Worm (Caenorhabditis elegans) whole organism, early embryonic: ENCODE results near the gene C10E2.5.

ENCODE experiments used
- F13C5.2 ChIP-seq: sonication (generic microtip); optimal IDR thresholded peaks from 2 replicates; lab custom pipeline; 2017; ENCODE audit warnings: mild to moderate bottlenecking, missing genetic modification characterization, inconsistent platforms, missing compliant biosample characterization
- aly-1 ChIP-seq: sonication (generic microtip); optimal IDR thresholded peaks from 2 replicates; lab custom pipeline; 2016; ENCODE audit warnings: missing genetic modification characterization, missing compliant biosample characterization
- ama-1 ChIP-seq: fragments of 150-350 bp; optimal IDR thresholded peaks from 2 replicates; lab custom pipeline; 2014
- ceh-36 ChIP-seq: sonication (generic microtip); optimal IDR thresholded peaks from 2 replicates; lab custom pipeline; 2016; ENCODE audit warnings: missing genetic modification characterization, inconsistent platforms, missing compliant biosample characterization
- ets-7 ChIP-seq: sonication (generic microtip); optimal IDR thresholded peaks from 2 replicates; lab custom pipeline; 2016; ENCODE audit warnings: missing genotype, missing genetic modification characterization, missing compliant biosample characterization
- flt-1 ChIP-seq: fragments of 200-800 bp; sonication (Bioruptor generic); IDR thresholded peaks from 2 replicates; pipeline ENCODE4 v1.3.6; 2022; ENCODE audit warnings: missing genetic modification characterization, missing compliant biosample characterization
- hmbx-1 ChIP-seq: sonication (generic microtip); optimal IDR thresholded peaks from 2 replicates; lab custom pipeline; 2016; ENCODE audit warnings: mild to moderate bottlenecking, missing genetic modification characterization, missing compliant biosample characterization
- hmg-4 ChIP-seq: fragments of 200-800 bp; sonication (Bioruptor generic); optimal IDR thresholded peaks from 2 replicates; lab custom pipeline; 2018; ENCODE audit warnings: mild to moderate bottlenecking, missing genetic modification characterization, missing compliant biosample characterization
- hnd-1 ChIP-seq: sonication (generic microtip); optimal IDR thresholded peaks from 2 replicates; lab custom pipeline; 2016; ENCODE audit warnings: missing genetic modification characterization, missing compliant biosample characterization
- scrt-1 ChIP-seq: fragments of 200-800 bp; sonication (Bioruptor generic); IDR thresholded peaks from 2 replicates; pipeline ENCODE4 v1.3.6; 2022; ENCODE audit warnings: missing genetic modification characterization, missing compliant biosample characterization
- sea-1 ChIP-seq: fragments of 200-800 bp; sonication (Bioruptor generic); conservative IDR thresholded peaks from 2 replicates; pipeline ENCODE4 v1.3.6; 2022; ENCODE audit warnings: missing genetic modification characterization, missing compliant biosample characterization
- tbx-11 ChIP-seq: fragments of 200-800 bp; sonication (Bioruptor generic); IDR thresholded peaks from 2 replicates; pipeline ENCODE4 v1.3.6; 2022; ENCODE audit warnings: missing genetic modification characterization, missing compliant biosample characterization

DNA sequence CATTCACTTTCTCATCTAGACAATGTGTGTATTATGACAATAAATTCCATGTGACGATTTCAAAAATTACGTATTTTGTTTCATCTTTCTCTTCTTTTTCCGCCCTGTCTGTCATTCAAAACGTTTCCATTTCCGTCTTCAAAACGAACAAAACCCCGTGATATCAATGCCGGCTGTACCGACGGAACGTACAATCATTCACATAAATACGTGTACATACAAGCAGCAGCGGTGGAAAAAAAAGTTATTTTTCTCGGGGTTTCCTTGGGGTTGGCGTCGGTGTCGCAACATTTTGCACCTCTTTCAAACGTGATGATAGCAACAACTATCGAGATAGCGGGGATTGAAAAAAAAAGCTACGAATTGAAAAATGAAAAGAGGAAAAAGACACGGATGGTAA, 29.4 kb downstream of the C10E2.5 start:
- TF ChIP-seq ama-1 (no peak), aly-1 (tag; lab: Kevin White, UChicago) (no peak), scrt-1 (GFP tag; lab: Robert Waterston, UW) (no peak), hmg-4 (GFP tag; lab: Kevin White, UChicago) (no peak), flt-1 (GFP tag; lab: Robert Waterston, UW) (no peak), F13C5.2 (no peak), sea-1 (GFP tag; lab: Robert Waterston, UW) (no peak), hmbx-1 (tag; lab: Kevin White, UChicago) (no peak), hnd-1 (tag; lab: Kevin White, UChicago) (no peak), tbx-11 (GFP tag; lab: Robert Waterston, UW) (no peak), ets-7 (tag; lab: Kevin White, UChicago) (no peak), ceh-36 (tag; lab: Kevin White, UChicago) (no peak)
